Worm (Caenorhabditis elegans) whole organism, L4 larva: ENCODE measurements around the gene R02D5.10.

Source experiments
- D1046.2 ChIP-seq: fragments of 200-800 bp; sonication (Bioruptor generic); IDR thresholded peaks from 2 replicates; pipeline ENCODE4 v1.3.6; 2022; ENCODE audit warnings: missing genetic modification characterization, missing compliant biosample characterization
- F37D6.2 ChIP-seq: sonication (generic microtip); optimal IDR thresholded peaks from 2 replicates; lab custom pipeline; 2016; ENCODE audit warnings: mild to moderate bottlenecking, missing genetic modification characterization, missing compliant biosample characterization
- Y105C5A.15 ChIP-seq: fragments of 200-800 bp; sonication (Bioruptor generic); IDR thresholded peaks from 2 replicates; pipeline ENCODE4 v1.3.6; 2022; ENCODE audit warnings: missing genetic modification characterization, missing compliant biosample characterization
- Y5F2A.4 ChIP-seq: fragments of 200-800 bp; sonication (Bioruptor generic); optimal IDR thresholded peaks from 2 replicates; lab custom pipeline; 2018; ENCODE audit warnings: mild to moderate bottlenecking, missing genetic modification characterization, missing compliant biosample characterization
- ZK546.5 ChIP-seq, 2 experiments: sonication (generic microtip); optimal IDR thresholded peaks; 2 replicates each; lab custom pipeline; 2017; ENCODE audit warnings: missing biosample characterization in 2 of 2, missing genetic modification characterization in 2 of 2
- arid-1 ChIP-seq: fragments of 200-800 bp; sonication (Bioruptor generic); conservative IDR thresholded peaks from 2 replicates; pipeline ENCODE4 v1.3.6; 2022; ENCODE audit warnings: missing genetic modification reagents, missing genetic modification characterization, missing compliant biosample characterization
- ceh-28 ChIP-seq: fragments of 150-350 bp; optimal IDR thresholded peaks from 2 replicates; lab custom pipeline; 2014; ENCODE audit warnings: missing biosample characterization, missing genetic modification reagents, missing genetic modification characterization
- ceh-44 ChIP-seq: fragments of 200-800 bp; sonication (Bioruptor generic); IDR thresholded peaks from 2 replicates; pipeline ENCODE4 v1.3.6; 2022; ENCODE audit warnings: missing genetic modification reagents, missing genetic modification characterization, missing compliant biosample characterization
- cey-2 ChIP-seq: sonication (generic microtip); optimal IDR thresholded peaks from 3 replicates; lab custom pipeline; 2017; ENCODE audit warnings: missing genetic modification characterization, mild to moderate bottlenecking, missing compliant biosample characterization, antibody characterized with exemption, borderline replicate concordance; ENCODE audit not compliant: insufficient read depth
- dmd-8 ChIP-seq: fragments of 200-800 bp; sonication (Bioruptor generic); IDR thresholded peaks from 2 replicates; pipeline ENCODE4 v1.3.6; 2022; ENCODE audit warnings: missing genetic modification characterization, missing compliant biosample characterization
- dpl-1 ChIP-seq: fragments of 150-350 bp; optimal IDR thresholded peaks from 2 replicates; lab custom pipeline; 2014; ENCODE audit warnings: missing biosample characterization, missing genetic modification reagents, missing genetic modification characterization
- fkh-10 ChIP-seq: fragments of 150-350 bp; optimal IDR thresholded peaks from 2 replicates; lab custom pipeline; 2014; ENCODE audit warnings: missing biosample characterization, missing genetic modification reagents, missing genetic modification characterization
- fos-1 ChIP-seq: fragments of 150-350 bp; optimal IDR thresholded peaks from 2 replicates; lab custom pipeline; 2014; ENCODE audit warnings: missing biosample characterization, missing genetic modification characterization
- gei-8 ChIP-seq: fragments of 200-800 bp; sonication (Bioruptor generic); optimal IDR thresholded peaks from 2 replicates; lab custom pipeline; 2018; ENCODE audit warnings: mild to moderate bottlenecking, missing genetic modification characterization, missing compliant biosample characterization
- jun-1 ChIP-seq: fragments of 150-350 bp; optimal IDR thresholded peaks from 2 replicates; lab custom pipeline; 2014; ENCODE audit warnings: missing biosample characterization, missing genetic modification reagents, missing genetic modification characterization
- lim-7 ChIP-seq: fragments of 200-800 bp; sonication (Bioruptor generic); IDR thresholded peaks from 2 replicates; pipeline ENCODE4 v1.3.6; 2022; ENCODE audit warnings: missing genetic modification characterization, missing compliant biosample characterization
- lin-1 ChIP-seq: fragments of 200-800 bp; sonication (Bioruptor generic); IDR thresholded peaks from 2 replicates; pipeline ENCODE4 v1.3.6; 2022; ENCODE audit warnings: missing genetic modification reagents, missing genetic modification characterization, missing compliant biosample characterization
- lsy-2 ChIP-seq, 2 experiments: fragments of 150-350 bp in 1 of 2; sonication (generic microtip) in 1 of 2; optimal IDR thresholded peaks; 2 replicates each; lab custom pipeline; 2014 to 2017; ENCODE audit warnings: missing biosample characterization in 2 of 2, missing genetic modification characterization in 2 of 2
- madf-9 ChIP-seq: fragments of 200-800 bp; sonication (Bioruptor generic); conservative IDR thresholded peaks from 2 replicates; pipeline ENCODE4 v1.3.6; 2022; ENCODE audit warnings: missing genetic modification reagents, missing genetic modification characterization, missing compliant biosample characterization
- mdt-29 ChIP-seq: fragments of 200-800 bp; sonication (Bioruptor generic); IDR thresholded peaks from 2 replicates; pipeline ENCODE4 v1.3.6; 2022; ENCODE audit warnings: missing genetic modification reagents, missing genetic modification characterization, missing compliant biosample characterization
- nhr-237 ChIP-seq: sonication (generic microtip); optimal IDR thresholded peaks from 2 replicates; lab custom pipeline; 2017; ENCODE audit warnings: missing biosample characterization, missing genetic modification characterization
- nhr-76 ChIP-seq: fragments of 150-350 bp; optimal IDR thresholded peaks from 2 replicates; lab custom pipeline; 2014; ENCODE audit warnings: missing biosample characterization, missing genetic modification characterization
- rbr-2 ChIP-seq: sonication (generic microtip); optimal IDR thresholded peaks from 2 replicates; lab custom pipeline; 2016; ENCODE audit warnings: missing genotype, missing genetic modification characterization, missing compliant biosample characterization
- sdz-12 ChIP-seq: fragments of 200-800 bp; sonication (Bioruptor generic); optimal IDR thresholded peaks from 2 replicates; lab custom pipeline; 2018; ENCODE audit warnings: mild to moderate bottlenecking, missing genetic modification characterization, missing compliant biosample characterization
- skn-1 ChIP-seq: fragments of 150-350 bp; optimal IDR thresholded peaks from 2 replicates; lab custom pipeline; 2014; ENCODE audit warnings: missing biosample characterization, missing genetic modification characterization
- snpc-1.2 ChIP-seq: fragments of 200-800 bp; sonication (Bioruptor generic); IDR thresholded peaks from 2 replicates; pipeline ENCODE4 v1.3.6; 2022; ENCODE audit warnings: missing genetic modification reagents, missing genetic modification characterization, missing compliant biosample characterization
- snpc-4 ChIP-seq: fragments of 150-350 bp; optimal IDR thresholded peaks from 2 replicates; lab custom pipeline; 2014; ENCODE audit warnings: missing biosample characterization, missing genetic modification characterization
- tag-97 ChIP-seq: fragments of 200-800 bp; sonication (Bioruptor generic); IDR thresholded peaks from 2 replicates; pipeline ENCODE4 v1.3.6; 2022; ENCODE audit warnings: missing genetic modification characterization, missing compliant biosample characterization
- tra-1 ChIP-seq: fragments of 200-800 bp; sonication (Bioruptor generic); IDR thresholded peaks from 2 replicates; pipeline ENCODE4 v1.3.6; 2022; ENCODE audit warnings: missing genetic modification reagents, missing genetic modification characterization, missing compliant biosample characterization
- unc-130 ChIP-seq: sonication (generic microtip); optimal IDR thresholded peaks from 2 replicates; lab custom pipeline; 2016; ENCODE audit warnings: missing genetic modification reagents, missing genetic modification characterization, missing compliant biosample characterization
- unc-39 ChIP-seq: sonication (generic microtip); optimal IDR thresholded peaks from 2 replicates; lab custom pipeline; 2017; ENCODE audit warnings: missing biosample characterization, missing genetic modification characterization
- unc-62 ChIP-seq, 3 experiments: fragments of 150-350 bp in 1 of 3; sonication (generic microtip); optimal IDR thresholded peaks in 2 of 3; peaks in 1 of 3; 1 replicate in 1 of 3; 2 replicates in 2 of 3; lab custom pipeline; 2014 to 2017; ENCODE audit warnings: missing biosample characterization in 3 of 3, missing genetic modification characterization in 3 of 3, missing genetic modification reagents in 3 of 3, missing genotype in 1 of 3
- zfp-2 ChIP-seq: sonication (generic microtip); optimal IDR thresholded peaks from 2 replicates; lab custom pipeline; 2016; ENCODE audit warnings: mild to moderate bottlenecking, missing genetic modification characterization, missing compliant biosample characterization
- zfp-3 ChIP-seq: fragments of 200-800 bp; sonication (Bioruptor generic); conservative IDR thresholded peaks from 2 replicates; pipeline ENCODE4 v1.3.6; 2022; ENCODE audit warnings: missing genetic modification reagents, missing genetic modification characterization, missing compliant biosample characterization
- zip-11 ChIP-seq: fragments of 200-800 bp; sonication (Bioruptor generic); IDR thresholded peaks from 2 replicates; pipeline ENCODE4 v1.3.6; 2022; ENCODE audit warnings: missing genetic modification characterization, missing compliant biosample characterization
- ztf-11 ChIP-seq: fragments of 150-350 bp; optimal IDR thresholded peaks from 2 replicates; lab custom pipeline; 2014; ENCODE audit warnings: missing biosample characterization, missing genetic modification characterization

Gene R02D5.10

ce11 chrV:14510746-14511145, 28.7 kb downstream of the R02D5.10 start, which contains the start of gene R02D5.9 (continued):
- TF ChIP-seq dmd-8 (GFP tag; lab: Robert Waterston, UW) (no peak), arid-1 (GFP tag; lab: Robert Waterston, UW) (no peak), fkh-10 (no peak), snpc-1.2 (GFP tag; lab: Robert Waterston, UW) (no peak), unc-130 (GFP tag; lab: Kevin White, UChicago) (no peak), lim-7 (GFP tag; lab: Robert Waterston, UW) (no peak), Y105C5A.15 (GFP tag; lab: Robert Waterston, UW) (no peak), F37D6.2 (no peak), ceh-28 (tag; lab: Kevin White, UChicago) (no peak), tag-97 (no peak), Y5F2A.4 (GFP tag; lab: Kevin White, UChicago) (no peak), tra-1 (peak; percentile 54; the same call in 1 of the 2 replicates), unc-62 (GFP tag; optimal IDR thresholded peaks at IDR 0.05 in 1 of 2; lab: Kevin White, UChicago) (peak in 1 of 2 experiments; percentile 85), unc-62 (tag; optimal IDR thresholded peaks at IDR 0.05; lab: Kevin White, UChicago) (no peak)

- TF ChIP-seq zip-11, result no peak
- no peak for TF ChIP-seq fos-1
- no peak for TF ChIP-seq zfp-2 (tag; lab: Kevin White, UChicago)
- no peak for TF ChIP-seq sdz-12
- TF ChIP-seq D1046.2 (GFP tag; lab: Robert Waterston, UW), result no peak
- no peak for TF ChIP-seq ceh-44 (GFP tag; lab: Robert Waterston, UW)
- TF ChIP-seq unc-62 (GFP tag; optimal IDR thresholded peaks at IDR 0.05 in 1 of 2; lab: Kevin White, UChicago), result no peak
- no peak for TF ChIP-seq unc-62 (tag; optimal IDR thresholded peaks at IDR 0.05; lab: Kevin White, UChicago)
Measured at ce11 chrV:14518010-14518409, 35.9 kb downstream of the R02D5.10 start, which contains the start of gene R02D5.6. R02D5.6 (minus strand) TSS chrV:14518110.

ce11 chrV:14519268-14519667, 37.2 kb downstream of the R02D5.10 start, which contains the start of gene R02D5.8:
R02D5.8 (minus strand) TSS chrV:14519368.
- TF ChIP-seq rbr-2 (tag; lab: Kevin White, UChicago) (no peak), mdt-29 (GFP tag; lab: Robert Waterston, UW) (no peak), unc-62 (GFP tag; optimal IDR thresholded peaks at IDR 0.05 in 1 of 2; lab: Kevin White, UChicago) (no peak), unc-62 (tag; optimal IDR thresholded peaks at IDR 0.05; lab: Kevin White, UChicago) (no peak), snpc-4 (tag; lab: Kevin White, UChicago) (no peak)

ce11 chrV:14521000-14521399, 38.9 kb downstream of the R02D5.10 start, which contains the start of gene C53A5.17:
C53A5.17 (minus strand) TSS chrV:14521100.
- TF ChIP-seq dpl-1 (no peak), unc-62 (GFP tag; optimal IDR thresholded peaks at IDR 0.05 in 1 of 2; lab: Kevin White, UChicago) (peak in 1 of 2 experiments; percentile 32), unc-62 (tag; optimal IDR thresholded peaks at IDR 0.05; lab: Kevin White, UChicago) (no peak)

- TF ChIP-seq ZK546.5 (tag; optimal IDR thresholded peaks at IDR 0.05; lab: Kevin White, UChicago), result no peak
- TF ChIP-seq unc-39 (tag; lab: Kevin White, UChicago), result no peak
- no peak for TF ChIP-seq nhr-237 (tag; lab: Kevin White, UChicago)
- no peak for TF ChIP-seq F37D6.2
- TF ChIP-seq jun-1 (tag; lab: Kevin White, UChicago), result no peak
- TF ChIP-seq unc-62 (GFP tag; optimal IDR thresholded peaks at IDR 0.05 in 1 of 2; lab: Kevin White, UChicago), result no peak
- no peak for TF ChIP-seq unc-62 (tag; optimal IDR thresholded peaks at IDR 0.05; lab: Kevin White, UChicago)
Measured at ce11 chrV:14522514-14522913, 40.4 kb downstream of the R02D5.10 start, which contains the start of gene C53A5.16. C53A5.16 (minus strand) TSS chrV:14522614.

ce11 chrV:14523105-14523504, 41.0 kb downstream of the R02D5.10 start, which contains the start of gene C53A5.2:
C53A5.2 (minus strand) TSS chrV:14523205.
- TF ChIP-seq snpc-4 (tag; lab: Kevin White, UChicago) (no peak), skn-1 (tag; lab: Kevin White, UChicago) (no peak), lsy-2 (tag; optimal IDR thresholded peaks at IDR 0.05; lab: Kevin White, UChicago) (no peak), nhr-76 (tag; lab: Kevin White, UChicago) (no peak), gei-8 (GFP tag; lab: Kevin White, UChicago) (no peak), zfp-3 (no peak), cey-2 (tag; lab: Kevin White, UChicago) (no peak), madf-9 (GFP tag; lab: Robert Waterston, UW) (no peak), zip-11 (no peak), fos-1 (no peak), ztf-11 (tag; lab: Kevin White, UChicago) (no peak), lin-1 (GFP tag; lab: Robert Waterston, UW) (no peak)
